Worm (Caenorhabditis elegans) whole organism, L3 larva: Measurements from ENCODE around the gene nuo-3.

Experiments used
- R02D3.7 ChIP-seq: fragments of 150-350 bp; optimal IDR thresholded peaks from 2 replicates; lab custom pipeline; 2014; ENCODE audit warnings: missing biosample characterization, missing genetic modification characterization
- ZK546.5 ChIP-seq: sonication (generic microtip); optimal IDR thresholded peaks from 2 replicates; lab custom pipeline; 2017; ENCODE audit warnings: missing biosample characterization, missing genetic modification characterization
- aly-2 ChIP-seq: fragments of 150-350 bp; optimal IDR thresholded peaks from 2 replicates; lab custom pipeline; 2014; ENCODE audit warnings: missing biosample characterization, missing genetic modification characterization
- ama-1 ChIP-seq: fragments of 150-350 bp; optimal IDR thresholded peaks from 2 replicates; lab custom pipeline; 2018
- ceh-16 ChIP-seq: sonication (generic microtip); optimal IDR thresholded peaks from 2 replicates; lab custom pipeline; 2017; ENCODE audit warnings: missing biosample characterization, missing genetic modification characterization
- ceh-28 ChIP-seq: fragments of 150-350 bp; optimal IDR thresholded peaks from 2 replicates; lab custom pipeline; 2014; ENCODE audit warnings: missing biosample characterization, missing genetic modification reagents, missing genetic modification characterization
- ceh-82 ChIP-seq: fragments of 150-350 bp; optimal IDR thresholded peaks from 2 replicates; lab custom pipeline; 2014; ENCODE audit warnings: missing biosample characterization, missing genetic modification characterization
- ceh-9 ChIP-seq: sonication (generic microtip); optimal IDR thresholded peaks from 2 replicates; lab custom pipeline; 2018; ENCODE audit warnings: missing biosample characterization, missing genetic modification characterization
- daf-12 ChIP-seq: fragments of 150-350 bp; optimal IDR thresholded peaks from 2 replicates; lab custom pipeline; 2014; ENCODE audit warnings: missing biosample characterization, missing genetic modification reagents, missing genetic modification characterization
- egl-27 ChIP-seq: sonication (generic microtip); optimal IDR thresholded peaks from 4 replicates; lab custom pipeline; 2017; ENCODE audit warnings: missing biosample characterization, missing genetic modification reagents, missing genetic modification characterization
- egl-5 ChIP-seq: fragments of 150-350 bp; optimal IDR thresholded peaks from 2 replicates; lab custom pipeline; 2017; ENCODE audit warnings: missing biosample characterization, missing genetic modification reagents, missing genetic modification characterization, inconsistent platforms
- elt-1 ChIP-seq: fragments of 150-350 bp; optimal IDR thresholded peaks from 2 replicates; lab custom pipeline; 2014; ENCODE audit warnings: missing biosample characterization, missing genetic modification characterization
- elt-2 ChIP-seq: sonication (generic microtip); optimal IDR thresholded peaks from 2 replicates; lab custom pipeline; 2016; ENCODE audit warnings: missing genetic modification reagents, mild to moderate bottlenecking, missing genetic modification characterization, missing compliant biosample characterization
- elt-3 ChIP-seq, 3 experiments: fragments of 150-350 bp in 1 of 3; sonication (generic microtip) in 2 of 3; optimal IDR thresholded peaks; 2 replicates in 2 of 3; 4 replicates in 1 of 3; lab custom pipeline; 2014 to 2017; ENCODE audit warnings: missing biosample characterization in 3 of 3, missing genetic modification characterization in 3 of 3
- eor-1 ChIP-seq, 2 experiments: fragments of 150-350 bp; optimal IDR thresholded peaks; 2 replicates each; lab custom pipeline; 2014 to 2018; ENCODE audit warnings: missing biosample characterization in 2 of 2, missing genetic modification characterization in 2 of 2
- fkh-10 ChIP-seq: sonication (generic microtip); optimal IDR thresholded peaks from 2 replicates; lab custom pipeline; 2017; ENCODE audit warnings: missing biosample characterization, missing genetic modification reagents, missing genetic modification characterization
- fkh-2 ChIP-seq: fragments of 150-350 bp; optimal IDR thresholded peaks from 2 replicates; lab custom pipeline; 2014; ENCODE audit warnings: missing biosample characterization, missing genetic modification reagents, missing genetic modification characterization
- fos-1 ChIP-seq: fragments of 150-350 bp; optimal IDR thresholded peaks from 2 replicates; lab custom pipeline; 2014; ENCODE audit warnings: missing biosample characterization, missing genetic modification characterization
- hmg-11 ChIP-seq: sonication (generic microtip); optimal IDR thresholded peaks from 2 replicates; lab custom pipeline; 2016; ENCODE audit warnings: missing genetic modification characterization, missing compliant biosample characterization
- jun-1 ChIP-seq: fragments of 150-350 bp; optimal IDR thresholded peaks from 2 replicates; lab custom pipeline; 2014; ENCODE audit warnings: missing biosample characterization, missing genetic modification reagents, missing genetic modification characterization
- lin-15B ChIP-seq: fragments of 150-350 bp; optimal IDR thresholded peaks from 2 replicates; lab custom pipeline; 2014; ENCODE audit warnings: missing biosample characterization, missing genetic modification characterization
- lin-39 ChIP-seq: fragments of 150-350 bp; optimal IDR thresholded peaks from 2 replicates; lab custom pipeline; 2018; ENCODE audit warnings: missing biosample characterization, missing genetic modification reagents, missing genetic modification characterization
- lsy-12 ChIP-seq: sonication (generic microtip); optimal IDR thresholded peaks from 2 replicates; lab custom pipeline; 2016; ENCODE audit warnings: mild to moderate bottlenecking, missing genetic modification characterization, missing compliant biosample characterization
- mml-1 ChIP-seq: fragments of 150-350 bp; sonication (generic microtip); optimal IDR thresholded peaks from 3 replicates; lab custom pipeline; 2014; ENCODE audit warnings: missing biosample characterization, missing genetic modification characterization
- nhr-11 ChIP-seq: fragments of 150-350 bp; optimal IDR thresholded peaks from 2 replicates; lab custom pipeline; 2014; ENCODE audit warnings: missing biosample characterization, missing genetic modification characterization
- nhr-12 ChIP-seq: fragments of 150-350 bp; optimal IDR thresholded peaks from 2 replicates; lab custom pipeline; 2014; ENCODE audit warnings: missing biosample characterization, missing genetic modification characterization
- nhr-23 ChIP-seq: fragments of 150-350 bp; optimal IDR thresholded peaks from 2 replicates; lab custom pipeline; 2014; ENCODE audit warnings: missing biosample characterization, missing genetic modification reagents, missing genetic modification characterization
- nhr-237 ChIP-seq: fragments of 150-350 bp; optimal IDR thresholded peaks from 2 replicates; lab custom pipeline; 2014; ENCODE audit warnings: missing biosample characterization, missing genetic modification characterization
- nhr-25 ChIP-seq: sonication (generic microtip); optimal IDR thresholded peaks from 2 replicates; lab custom pipeline; 2017; ENCODE audit warnings: missing biosample characterization, missing genetic modification characterization
- nhr-43 ChIP-seq: sonication (generic microtip); optimal IDR thresholded peaks from 2 replicates; lab custom pipeline; 2016; ENCODE audit warnings: mild to moderate bottlenecking, missing genetic modification characterization, missing compliant biosample characterization; ENCODE audit not compliant: poor library complexity, severe bottlenecking
- nhr-67 ChIP-seq: fragments of 150-350 bp; optimal IDR thresholded peaks from 2 replicates; lab custom pipeline; 2014; ENCODE audit warnings: missing biosample characterization, missing genetic modification characterization
- nhr-76 ChIP-seq: fragments of 150-350 bp; sonication (generic microtip); optimal IDR thresholded peaks from 5 replicates; lab custom pipeline; 2014; ENCODE audit warnings: missing biosample characterization, missing genetic modification characterization
- nhr-77 ChIP-seq: fragments of 150-350 bp; optimal IDR thresholded peaks from 2 replicates; lab custom pipeline; 2014; ENCODE audit warnings: missing biosample characterization, missing genetic modification characterization
- pha-4 ChIP-seq: fragments of 150-350 bp; optimal IDR thresholded peaks from 2 replicates; lab custom pipeline; 2014; ENCODE audit warnings: missing biosample characterization, missing genetic modification reagents, missing genetic modification characterization
- pqm-1 ChIP-seq: fragments of 150-350 bp; optimal IDR thresholded peaks from 2 replicates; lab custom pipeline; 2017; ENCODE audit warnings: missing biosample characterization, missing genetic modification characterization, inconsistent platforms
- sea-2 ChIP-seq: fragments of 150-350 bp; sonication (generic microtip); optimal IDR thresholded peaks from 4 replicates; lab custom pipeline; 2014; ENCODE audit warnings: missing biosample characterization, missing genetic modification reagents, missing genetic modification characterization
- skn-1 ChIP-seq: fragments of 150-350 bp; optimal IDR thresholded peaks from 2 replicates; lab custom pipeline; 2014; ENCODE audit warnings: missing biosample characterization, missing genetic modification characterization
- snpc-4 ChIP-seq: fragments of 150-350 bp; optimal IDR thresholded peaks from 2 replicates; lab custom pipeline; 2014; ENCODE audit warnings: missing biosample characterization, missing genetic modification characterization
- tbx-2 ChIP-seq: sonication (generic microtip); optimal IDR thresholded peaks from 2 replicates; lab custom pipeline; 2016; ENCODE audit warnings: mild to moderate bottlenecking, missing genetic modification characterization, missing compliant biosample characterization
- unc-39 ChIP-seq: sonication (generic microtip); optimal IDR thresholded peaks from 4 replicates; lab custom pipeline; 2017; ENCODE audit warnings: missing biosample characterization, missing genetic modification characterization
- unc-62 ChIP-seq: fragments of 150-350 bp; sonication (generic microtip); optimal IDR thresholded peaks from 4 replicates; lab custom pipeline; 2014; ENCODE audit warnings: missing biosample characterization, missing genetic modification reagents, missing genetic modification characterization
- zag-1 ChIP-seq: fragments of 150-350 bp; optimal IDR thresholded peaks from 2 replicates; lab custom pipeline; 2014; ENCODE audit warnings: missing biosample characterization, missing genetic modification characterization
- ztf-11 ChIP-seq: fragments of 150-350 bp; optimal IDR thresholded peaks from 2 replicates; lab custom pipeline; 2014; ENCODE audit warnings: missing biosample characterization, missing genetic modification characterization
- ztf-4 ChIP-seq: fragments of 150-350 bp; optimal IDR thresholded peaks from 2 replicates; lab custom pipeline; 2014; ENCODE audit warnings: missing biosample characterization, missing genetic modification characterization

The nuo-3 gene

ce11 chrIV:14771325-14771724, 26.0 kb downstream of the nuo-3 start, which contains the start of gene degl-1:
degl-1 (minus strand) TSS chrIV:14771425.
- TF ChIP-seq lin-15B (tag; lab: Kevin White, UChicago) (no peak), unc-62 (GFP tag; lab: Kevin White, UChicago) (no peak), eor-1 (tag; optimal IDR thresholded peaks at IDR 0.05; lab: Kevin White, UChicago) (no peak), ceh-16 (tag; lab: Kevin White, UChicago) (no peak), fos-1 (tag; lab: Kevin White, UChicago) (no peak), hmg-11 (no peak), snpc-4 (no peak)
- TF ChIP-seq, all 47 proteins: peak for 0

ce11 chrIV:14770663-14771062, 26.7 kb downstream of the nuo-3 start:
- TF ChIP-seq fos-1 (tag; lab: Kevin White, UChicago) (no peak), lin-15B (tag; lab: Kevin White, UChicago) (no peak), ztf-11 (no peak), nhr-11 (no peak), ZK546.5 (tag; lab: Kevin White, UChicago) (no peak), aly-2 (no peak), nhr-77 (no peak)

ce11 chrIV:14769218-14769835, 28.0 kb downstream of the nuo-3 start, which contains the start of gene Y57G11C.43:
Y57G11C.43 (plus strand) TSS chrIV:14769441.
- TF ChIP-seq skn-1 (tag; lab: Kevin White, UChicago) (no peak), elt-3 (tag; optimal IDR thresholded peaks at IDR 0.05; lab: Kevin White, UChicago) (no peak), ama-1 (lab: Kevin White, UChicago) (peak; percentile 43), ceh-28 (tag; lab: Kevin White, UChicago) (no peak), mml-1 (tag; lab: Kevin White, UChicago) (no peak)

ce11 chrIV:14767693-14768251, 29.6 kb downstream of the nuo-3 start, which contains the start of the genes mrps-7 and Y57G11C.3:
mrps-7 (minus strand) TSS chrIV:14767730.
Y57G11C.3 (plus strand) TSS chrIV:14768201.
- TF ChIP-seq unc-39 (tag; lab: Kevin White, UChicago), result no peak
- TF ChIP-seq ceh-28 (tag; lab: Kevin White, UChicago), result peak; percentile 80
- TF ChIP-seq lin-39, result peak; percentile 87
- TF ChIP-seq nhr-11, result peak; percentile 68
- TF ChIP-seq ceh-16 (tag; lab: Kevin White, UChicago), result no peak
- no peak for TF ChIP-seq fkh-2 (tag; lab: Kevin White, UChicago)
- TF ChIP-seq pqm-1, result peak; percentile 88
- TF ChIP-seq skn-1 (tag; lab: Kevin White, UChicago), result peak; percentile 93
- peak; percentile 60 for TF ChIP-seq elt-2 (tag; lab: Kevin White, UChicago)
- TF ChIP-seq unc-62 (GFP tag; lab: Kevin White, UChicago), result peak; percentile 62
- TF ChIP-seq ztf-4 (tag; lab: Kevin White, UChicago), result peak; percentile 1
- no peak for TF ChIP-seq daf-12
- TF ChIP-seq eor-1 (tag; optimal IDR thresholded peaks at IDR 0.05; lab: Kevin White, UChicago), result peak in 1 of 2 experiments; percentile 38
- TF ChIP-seq egl-5, result peak; percentile 95
- peak; percentile 94 for TF ChIP-seq nhr-23 (tag; lab: Kevin White, UChicago)
- TF ChIP-seq ztf-11, result no peak
- no peak for TF ChIP-seq nhr-237
- TF ChIP-seq aly-2, result peak; percentile 12
- TF ChIP-seq sea-2 (GFP tag; lab: Kevin White, UChicago), result no peak
- TF ChIP-seq zag-1 (tag; lab: Kevin White, UChicago), result no peak
- peak; percentile 60 for TF ChIP-seq tbx-2
- no peak for TF ChIP-seq mml-1 (tag; lab: Kevin White, UChicago)
- TF ChIP-seq lin-15B (tag; lab: Kevin White, UChicago), result peak; percentile 98
- peak; percentile 59 for TF ChIP-seq nhr-77
- TF ChIP-seq hmg-11, result peak; percentile 82
- no peak for TF ChIP-seq nhr-12 (tag; lab: Kevin White, UChicago)
- TF ChIP-seq nhr-43 (tag; lab: Kevin White, UChicago), result peak; percentile 86
- TF ChIP-seq ZK546.5 (tag; lab: Kevin White, UChicago), result peak; percentile 7
- TF ChIP-seq R02D3.7 (tag; lab: Kevin White, UChicago), result peak; percentile 98
- peak; percentile 15 for TF ChIP-seq egl-27 (tag; lab: Kevin White, UChicago)
- peak; percentile 68 for TF ChIP-seq elt-1
- TF ChIP-seq elt-3 (tag; optimal IDR thresholded peaks at IDR 0.05; lab: Kevin White, UChicago), result no peak
- TF ChIP-seq jun-1, result peak; percentile 72
- TF ChIP-seq nhr-76 (tag; lab: Kevin White, UChicago), result no peak
- TF ChIP-seq pha-4 (tag; lab: Kevin White, UChicago), result peak; percentile 96
- TF ChIP-seq fkh-10 (GFP tag; lab: Kevin White, UChicago), result peak; percentile 45
- peak; percentile 82 for TF ChIP-seq lsy-12 (tag; lab: Kevin White, UChicago)
- TF ChIP-seq snpc-4, result peak; percentile 84
- TF ChIP-seq nhr-25 (tag; lab: Kevin White, UChicago), result peak; percentile 93
- no peak for TF ChIP-seq ceh-9 (tag; lab: Kevin White, UChicago)
- TF ChIP-seq ceh-82 (tag; lab: Kevin White, UChicago), result peak; percentile 84
- no peak for TF ChIP-seq nhr-67 (tag; lab: Kevin White, UChicago)
- peak; percentile 64 for TF ChIP-seq ama-1 (lab: Kevin White, UChicago)
